Worm (Caenorhabditis elegans): ENCODE results near the gene Y42A5A.3.

The Y42A5A.3 gene

DNA sequence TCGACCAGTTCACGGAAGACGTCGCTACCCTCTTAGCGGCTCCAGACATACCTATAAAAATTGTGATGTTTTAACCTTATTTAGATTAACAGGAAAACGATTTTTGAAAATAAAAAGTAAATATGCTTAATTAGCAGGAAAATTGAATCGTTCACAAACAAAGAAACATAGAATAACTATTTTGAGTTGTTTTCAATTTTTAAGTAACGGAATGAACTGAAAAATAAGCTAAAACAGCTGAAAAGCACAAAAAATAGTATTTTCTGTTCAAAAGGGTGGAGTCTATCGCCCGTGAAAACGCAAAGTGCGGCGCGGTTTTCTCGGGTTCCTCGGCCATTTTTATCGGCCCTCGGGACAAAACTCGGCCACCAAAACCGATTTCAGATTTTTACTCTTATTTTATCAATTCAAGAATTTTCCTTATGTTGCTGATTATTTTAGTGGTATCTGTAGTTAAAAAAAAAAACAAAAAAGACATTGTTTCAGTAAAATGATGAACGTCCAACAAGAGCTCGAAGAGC, 28.1 kb upstream of the Y42A5A.3 start, which contains the start of the genes atp-5 and lmtr-3 (continued):
- TF ChIP-seq nhr-111 (GFP tag; optimal IDR thresholded peaks at IDR 0.05) (no peak), F49E8.2 (tag; optimal IDR thresholded peaks at IDR 0.05; ENCODE audit: borderline replicate concordance) (peak; percentile 9), unc-62 (GFP tag; optimal IDR thresholded peaks at IDR 0.05 in 1 of 2) (no peak), unc-62 (tag; optimal IDR thresholded peaks at IDR 0.05) (no peak)

ce11 chrV:11122466-11122865, 26.7 kb upstream of the Y42A5A.3 start, which contains the start of gene mboa-2:
TSS of gene mboa-2 (minus strand) at chrV:11122493.
- TF ChIP-seq dve-1 (tag; optimal IDR thresholded peaks at IDR 0.05; ENCODE audit: insufficient read depth) (peak; percentile 83), nhr-42 (GFP tag; IDR thresholded peaks at IDR 0.05) (no peak), lsy-2 (tag; optimal IDR thresholded peaks at IDR 0.05) (peak in 1 of 2 experiments; percentile 63), F44E2.7 (GFP tag; IDR thresholded peaks at IDR 0.05) (no peak), Y48G9A.11 (GFP tag; IDR thresholded peaks at IDR 0.05) (no peak), aly-2 (tag; optimal IDR thresholded peaks at IDR 0.05) (no peak), duxl-1 (tag; optimal IDR thresholded peaks at IDR 0.05; ENCODE audit: poor library complexity) (peak; percentile 72), lin-1 (GFP tag; IDR thresholded peaks at IDR 0.05) (0 out of 2 replicates have a peak, but pooled peaks have one; percentile 9), lin-38 (GFP tag; IDR thresholded peaks at IDR 0.05) (peak; percentile 59), zip-2 (tag; optimal IDR thresholded peaks at IDR 0.05) (no peak), madf-9 (GFP tag; conservative IDR thresholded peaks at IDR 0.05) (no peak), pqm-1 (tag; optimal IDR thresholded peaks at IDR 0.05) (peak; percentile 9), nhr-48 (tag; optimal IDR thresholded peaks at IDR 0.05) (peak; percentile 12), nhr-102 (tag; optimal IDR thresholded peaks at IDR 0.05) (peak; percentile 56), nhr-28 (tag; optimal IDR thresholded peaks at IDR 0.05) (peak; percentile 50), T20F7.1 (GFP tag; optimal IDR thresholded peaks at IDR 0.05) (peak; percentile 65), snpc-4 (tag; optimal IDR thresholded peaks at IDR 0.05) (no peak), zfp-3 (GFP tag; conservative IDR thresholded peaks at IDR 0.05) (peak; percentile 43; the same call in 1 of the 2 replicates), mep-1 (tag; optimal IDR thresholded peaks at IDR 0.05) (peak; percentile 66), rbr-2 (tag; optimal IDR thresholded peaks at IDR 0.05) (peak; percentile 20), F49E8.2 (tag; optimal IDR thresholded peaks at IDR 0.05; ENCODE audit: borderline replicate concordance) (no peak), dpl-1 (GFP tag; optimal IDR thresholded peaks at IDR 0.05) (no peak), attf-4 (tag; optimal IDR thresholded peaks at IDR 0.05) (no peak), daf-16 (GFP tag; optimal IDR thresholded peaks at IDR 0.05) (peak in 1 of 2 experiments; percentile 79), daf-16 (tag; optimal IDR thresholded peaks at IDR 0.05) (peak; percentile 76), unc-39 (tag; optimal IDR thresholded peaks at IDR 0.05) (no peak), mes-2 (tag; optimal IDR thresholded peaks at IDR 0.05; ENCODE audit: poor library complexity, severe bottlenecking) (peak; percentile 51), ctbp-1 (GFP tag; IDR thresholded peaks at IDR 0.05) (no peak), lin-13 (GFP tag; optimal IDR thresholded peaks at IDR 0.05) (no peak), gei-8 (GFP tag; optimal IDR thresholded peaks at IDR 0.05) (peak; percentile 14), zag-1 (tag; optimal IDR thresholded peaks at IDR 0.05) (no peak), sdz-12 (GFP tag; optimal IDR thresholded peaks at IDR 0.05) (no peak), hlh-11 (tag; optimal IDR thresholded peaks at IDR 0.05) (peak; percentile 60), ceh-20 (GFP tag; IDR thresholded peaks at IDR 0.05) (0 out of 2 replicates have a peak, but pooled peaks have one; percentile 16), daf-12 (tag; optimal IDR thresholded peaks at IDR 0.05) (no peak), arid-1 (GFP tag; conservative IDR thresholded peaks at IDR 0.05) (peak; percentile 31; the same call in 1 of the 2 replicates), dmd-6 (GFP tag; IDR thresholded peaks at IDR 0.05) (peak; percentile 52)

All from whole organism, L4 larva.